Fruit fly (Drosophila melanogaster) whole organism, adult: ENCODE results near the gene Eig71Eg.

Experiments used
- CG11617 ChIP-seq: fragments of 200-800 bp; sonication (Bioruptor generic); optimal IDR thresholded peaks from 2 replicates; lab custom pipeline; 2017; ENCODE audit warnings: mild to moderate bottlenecking, missing biosample characterization, missing genetic modification reagents, missing genetic modification characterization
- CG12768 ChIP-seq: fragments of 200-800 bp; sonication (Bioruptor generic); optimal IDR thresholded peaks from 2 replicates; lab custom pipeline; 2017; ENCODE audit warnings: missing biosample characterization, missing genetic modification characterization, mild to moderate bottlenecking, moderate library complexity, missing genetic modification reagents
- CG14711 ChIP-seq: fragments of 200-800 bp; sonication (Bioruptor generic); optimal IDR thresholded peaks from 2 replicates; lab custom pipeline; 2018; ENCODE audit warnings: missing biosample characterization, mild to moderate bottlenecking, missing genetic modification characterization, moderate library complexity
- CG1620 ChIP-seq: fragments of 200-800 bp; sonication (Bioruptor generic); optimal IDR thresholded peaks from 2 replicates; lab custom pipeline; 2016; ENCODE audit warnings: missing biosample characterization, missing genetic modification characterization
- CG33017 ChIP-seq: fragments of 200-800 bp; sonication (Bioruptor generic); optimal IDR thresholded peaks from 2 replicates; lab custom pipeline; 2018; ENCODE audit warnings: missing biosample characterization, mild to moderate bottlenecking, missing genetic modification characterization, moderate library complexity
- CG5204 ChIP-seq: fragments of 200-800 bp; sonication (Bioruptor generic); optimal IDR thresholded peaks from 2 replicates; lab custom pipeline; 2016; ENCODE audit warnings: missing biosample characterization, missing genetic modification characterization
- CG7045 ChIP-seq: fragments of 200-800 bp; sonication (Bioruptor generic); optimal IDR thresholded peaks from 2 replicates; lab custom pipeline; 2017; ENCODE audit warnings: missing biosample characterization, mild to moderate bottlenecking, missing genetic modification characterization
- CG7101 ChIP-seq: fragments of 200-800 bp; sonication (Bioruptor generic); optimal IDR thresholded peaks from 2 replicates; lab custom pipeline; 2018; ENCODE audit warnings: missing biosample characterization, mild to moderate bottlenecking, missing genetic modification characterization, moderate library complexity
- Clk ChIP-seq: fragments of 200-800 bp; sonication (Bioruptor generic); optimal IDR thresholded peaks from 2 replicates; lab custom pipeline; 2017; ENCODE audit warnings: missing biosample characterization, missing genetic modification characterization
- Crg-1 ChIP-seq: fragments of 200-800 bp; sonication (Bioruptor generic); optimal IDR thresholded peaks from 2 replicates; lab custom pipeline; 2016; ENCODE audit warnings: missing biosample characterization, missing genetic modification characterization
- Hr96 ChIP-seq: fragments of 200-800 bp; sonication (Bioruptor generic); optimal IDR thresholded peaks from 2 replicates; lab custom pipeline; 2016; ENCODE audit warnings: missing biosample characterization, missing genetic modification characterization
- Mnt ChIP-seq: fragments of 200-800 bp; sonication (Bioruptor generic); optimal IDR thresholded peaks from 2 replicates; lab custom pipeline; 2016; ENCODE audit warnings: missing biosample characterization, mild to moderate bottlenecking, missing genetic modification characterization
- bab1 ChIP-seq: fragments of 200-800 bp; sonication (Bioruptor generic); optimal IDR thresholded peaks from 3 replicates; lab custom pipeline; 2019; ENCODE audit warnings: missing biosample characterization, mild to moderate bottlenecking, missing genetic modification characterization, moderate library complexity
- cic ChIP-seq: fragments of 200-800 bp; sonication (Bioruptor generic); optimal IDR thresholded peaks from 2 replicates; lab custom pipeline; 2017; ENCODE audit warnings: missing biosample characterization, mild to moderate bottlenecking, missing genetic modification characterization, moderate library complexity
- kay ChIP-seq: fragments of 200-800 bp; sonication (Bioruptor generic); peaks from one replicate; lab custom pipeline; 2016; ENCODE audit warnings: missing biosample characterization, missing genetic modification characterization, borderline replicate concordance
- ovo ChIP-seq: fragments of 200-800 bp; sonication (Bioruptor generic); optimal IDR thresholded peaks from 2 replicates; lab custom pipeline; 2016; ENCODE audit warnings: missing biosample characterization, missing genetic modification characterization
- pad ChIP-seq: fragments of 200-800 bp; sonication (Bioruptor generic); optimal IDR thresholded peaks from 3 replicates; lab custom pipeline; 2017; ENCODE audit warnings: missing biosample characterization, missing genetic modification characterization, mild to moderate bottlenecking, moderate library complexity, missing genetic modification reagents
- tj ChIP-seq: fragments of 200-800 bp; sonication (Bioruptor generic); optimal IDR thresholded peaks from 3 replicates; lab custom pipeline; 2017; ENCODE audit warnings: missing biosample characterization, mild to moderate bottlenecking, missing genetic modification characterization, moderate library complexity
- toe ChIP-seq: fragments of 200-800 bp; sonication (Bioruptor generic); optimal IDR thresholded peaks from 2 replicates; lab custom pipeline; 2016; ENCODE audit warnings: missing biosample characterization, missing genetic modification characterization

Eig71Eg gene

dm6 chr3L:15703330-15704119 lies 46.1 kb downstream of the Eig71Eg start:
- TF ChIP-seq kay (GFP tag; lab: Kevin White, UChicago) (no peak), Crg-1 (GFP tag; lab: Kevin White, UChicago) (no peak), toe (no peak), Clk (GFP tag; lab: Kevin White, UChicago) (no peak), CG11617 (GFP tag; lab: Kevin White, UChicago) (no peak), CG14711 (tag; lab: Kevin White, UChicago) (no peak), CG7101 (no peak), bab1 (GFP tag; lab: Kevin White, UChicago) (no peak), pad (GFP tag; lab: Kevin White, UChicago) (no peak), tj (GFP tag; lab: Kevin White, UChicago) (no peak), ovo (no peak), Mnt (GFP tag; lab: Kevin White, UChicago) (no peak), CG1620 (GFP tag; lab: Kevin White, UChicago) (no peak), Hr96 (GFP tag; lab: Kevin White, UChicago) (no peak)

DNA sequence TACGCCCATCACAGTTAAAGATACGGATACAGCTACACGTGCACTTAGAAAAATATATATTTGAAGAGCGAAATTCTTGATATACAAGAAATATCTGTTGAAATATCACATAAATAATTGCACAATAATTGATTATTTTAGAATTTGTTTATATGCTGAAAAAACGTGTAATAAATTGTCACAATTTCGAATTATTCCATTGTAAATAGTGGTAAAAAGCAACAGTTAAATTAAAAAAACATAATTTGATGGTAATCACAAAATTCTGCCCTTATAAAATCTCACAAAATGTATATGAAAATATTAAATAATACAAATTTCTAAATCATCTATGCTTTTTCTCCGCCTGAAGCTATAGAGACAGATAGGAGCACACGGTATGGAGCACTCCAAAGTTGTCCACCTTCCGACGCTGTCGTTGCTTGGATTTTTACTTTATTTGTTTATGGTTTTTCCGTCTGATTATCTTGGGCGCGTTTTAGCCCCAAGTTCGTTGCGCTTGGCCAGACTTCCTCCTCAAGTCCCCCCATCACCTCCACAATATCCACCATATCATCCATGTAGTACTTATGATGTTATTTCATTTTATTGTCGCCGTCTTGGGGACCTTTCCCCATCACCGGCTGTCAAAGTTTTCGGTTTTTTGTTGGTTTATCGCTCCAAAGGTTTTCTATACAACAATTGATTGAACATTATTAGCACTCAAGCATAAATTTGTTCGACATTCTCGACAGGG lies 47.0 kb downstream of the Eig71Eg start:
- no peak for TF ChIP-seq CG1620 (GFP tag; lab: Kevin White, UChicago)
- no peak for TF ChIP-seq Mnt (GFP tag; lab: Kevin White, UChicago)
- TF ChIP-seq Clk (GFP tag; lab: Kevin White, UChicago): no peak
- TF ChIP-seq pad (GFP tag; lab: Kevin White, UChicago): no peak
- TF ChIP-seq CG12768 (GFP tag; lab: Kevin White, UChicago): no peak
- no peak for TF ChIP-seq Crg-1 (GFP tag; lab: Kevin White, UChicago)
- no peak for TF ChIP-seq CG7045 (GFP tag; lab: Kevin White, UChicago)
- TF ChIP-seq toe: no peak
- TF ChIP-seq CG11617 (GFP tag; lab: Kevin White, UChicago): no peak
- no peak for TF ChIP-seq CG5204 (GFP tag; lab: Kevin White, UChicago)
- TF ChIP-seq cic: no peak
- TF ChIP-seq bab1 (GFP tag; lab: Kevin White, UChicago): no peak
- no peak for TF ChIP-seq CG14711 (tag; lab: Kevin White, UChicago)
- TF ChIP-seq Hr96 (GFP tag; lab: Kevin White, UChicago): no peak
- no peak for TF ChIP-seq tj (GFP tag; lab: Kevin White, UChicago)
- no peak for TF ChIP-seq CG33017 (tag; lab: Kevin White, UChicago)

- TF ChIP-seq CG12768 (GFP tag; lab: Kevin White, UChicago) (no peak), kay (GFP tag; lab: Kevin White, UChicago) (no peak), CG11617 (GFP tag; lab: Kevin White, UChicago) (no peak)
Observed at dm6 chr3L:15706199-15706598, 48.8 kb downstream of the Eig71Eg start.
